ENCODE assay signal across 5 worm cellular contexts in genomic region chrIV:12600941-12601340, ce11.
A peak's percentile ranks its signal among the peaks of the same experiment; 100 is the strongest.
TF ChIP-seq lines count a peak whose summit lies in the region.

No protein-coding gene starts in this region.

TF ChIP-seq in whole organism, L1 larva, 84 proteins besides CTCF, POLR2A, EP300 and RAD21:
- TF ChIP-seq elt-2 (tag; optimal IDR thresholded peaks at IDR 0.05; lab: Kevin White, UChicago) (peak; percentile 55), lin-35 (GFP tag; optimal IDR thresholded peaks at IDR 0.05; lab: Kevin White, UChicago) (peak in 1 of 2 experiments; percentile 24), efl-1 (optimal IDR thresholded peaks at IDR 0.05; lab: Kevin White, UChicago) (no peak), efl-1 (GFP tag; optimal IDR thresholded peaks at IDR 0.05 in 1 of 2; lab: Kevin White, UChicago) (no peak), snpc-4 (tag; optimal IDR thresholded peaks at IDR 0.05; lab: Kevin White, UChicago) (no peak), hlh-17 (GFP tag; optimal IDR thresholded peaks at IDR 0.05; lab: Kevin White, UChicago; ENCODE audit: borderline replicate concordance) (no peak), egl-27 (tag; optimal IDR thresholded peaks at IDR 0.05; lab: Kevin White, UChicago) (no peak), nhr-20 (tag; optimal IDR thresholded peaks at IDR 0.05; lab: Kevin White, UChicago) (peak; percentile 7), pqm-1 (tag; optimal IDR thresholded peaks at IDR 0.05; lab: Kevin White, UChicago) (peak; percentile 10), snu-23 (GFP tag; optimal IDR thresholded peaks at IDR 0.05; lab: Kevin White, UChicago) (no peak), pax-3 (tag; optimal IDR thresholded peaks at IDR 0.05; lab: Kevin White, UChicago) (no peak), ceh-90 (tag; optimal IDR thresholded peaks at IDR 0.05; lab: Kevin White, UChicago) (no peak), fkh-10 (GFP tag; optimal IDR thresholded peaks at IDR 0.05; lab: Kevin White, UChicago) (no peak)
TF ChIP-seq in whole organism, L1 larva: peak in this region for 4.

TF ChIP-seq in whole organism, L2 larva, 48 proteins besides CTCF, POLR2A, EP300 and RAD21:
- no peak for TF ChIP-seq nhr-6 (tag; optimal IDR thresholded peaks at IDR 0.05; lab: Kevin White, UChicago)
- TF ChIP-seq ztf-4 (tag; optimal IDR thresholded peaks at IDR 0.05; lab: Kevin White, UChicago), result no peak
- TF ChIP-seq lin-13 (GFP tag; optimal IDR thresholded peaks at IDR 0.05; lab: Kevin White, UChicago), result no peak
- TF ChIP-seq nhr-77 (tag; optimal IDR thresholded peaks at IDR 0.05; lab: Kevin White, UChicago), result no peak
- peak; percentile 85 for TF ChIP-seq fos-1 (tag; optimal IDR thresholded peaks at IDR 0.05; lab: Kevin White, UChicago)
- TF ChIP-seq snpc-4 (tag; optimal IDR thresholded peaks at IDR 0.05; lab: Kevin White, UChicago), result no peak
- peak; percentile 25 for TF ChIP-seq crh-2 (tag; optimal IDR thresholded peaks at IDR 0.05; lab: Kevin White, UChicago)
- peak; percentile 44 for TF ChIP-seq sma-9 (GFP tag; optimal IDR thresholded peaks at IDR 0.05; lab: Kevin White, UChicago)
- no peak for TF ChIP-seq sma-9 (tag; optimal IDR thresholded peaks at IDR 0.05; lab: Kevin White, UChicago)

TF ChIP-seq in whole organism, L3 larva, 47 proteins besides CTCF, POLR2A, EP300 and RAD21:
- TF ChIP-seq jun-1 (tag; optimal IDR thresholded peaks at IDR 0.05; lab: Kevin White, UChicago), result peak; percentile 18
- no peak for TF ChIP-seq fkh-2 (tag; optimal IDR thresholded peaks at IDR 0.05; lab: Kevin White, UChicago)
- TF ChIP-seq pqm-1 (tag; optimal IDR thresholded peaks at IDR 0.05; lab: Kevin White, UChicago), result peak; percentile 94
- TF ChIP-seq elt-2 (tag; optimal IDR thresholded peaks at IDR 0.05; lab: Kevin White, UChicago), result peak; percentile 94

TF ChIP-seq in whole organism, L4 larva, 104 proteins besides CTCF, POLR2A, EP300 and RAD21 (continues in another document):
- TF ChIP-seq hlh-30 (tag; optimal IDR thresholded peaks at IDR 0.05; lab: Kevin White, UChicago; ENCODE audit: insufficient read depth) (peak; percentile 18), tra-1 (GFP tag; IDR thresholded peaks at IDR 0.05; lab: Robert Waterston, UW) (peak; percentile 64; the same call in 1 of the 2 replicates), tag-97 (GFP tag; IDR thresholded peaks at IDR 0.05; lab: Robert Waterston, UW) (no peak), mep-1 (tag; optimal IDR thresholded peaks at IDR 0.05; lab: Kevin White, UChicago) (peak; percentile 41), spr-3 (GFP tag; optimal IDR thresholded peaks at IDR 0.05; lab: Kevin White, UChicago) (no peak), zfp-3 (GFP tag; conservative IDR thresholded peaks at IDR 0.05; lab: Robert Waterston, UW) (no peak), daf-8 (GFP tag; IDR thresholded peaks at IDR 0.05; lab: Robert Waterston, UW) (no peak), pha-4 (GFP tag; IDR thresholded peaks at IDR 0.05; lab: Robert Waterston, UW) (peak; percentile 30; the same call in 1 of the 2 replicates), pha-4 (tag; optimal IDR thresholded peaks at IDR 0.05; lab: Kevin White, UChicago) (no peak), ceh-32 (tag; optimal IDR thresholded peaks at IDR 0.05; lab: Kevin White, UChicago; ENCODE audit: poor library complexity) (no peak), T26A8.4 (GFP tag; IDR thresholded peaks at IDR 0.05; lab: Robert Waterston, UW) (peak; percentile 38; the same call in 1 of the 2 replicates), ctbp-1 (GFP tag; IDR thresholded peaks at IDR 0.05; lab: Robert Waterston, UW) (no peak), mdl-1 (tag; optimal IDR thresholded peaks at IDR 0.05; lab: Kevin White, UChicago) (peak in 1 of 2 experiments; percentile 7), zfp-2 (tag; optimal IDR thresholded peaks at IDR 0.05; lab: Kevin White, UChicago) (no peak), ceh-28 (tag; optimal IDR thresholded peaks at IDR 0.05; lab: Kevin White, UChicago) (no peak), saeg-2 (GFP tag; IDR thresholded peaks at IDR 0.05; lab: Robert Waterston, UW) (peak; percentile 69; the same call in 1 of the 2 replicates), dpl-1 (GFP tag; optimal IDR thresholded peaks at IDR 0.05; lab: Kevin White, UChicago) (no peak), ceh-44 (GFP tag; IDR thresholded peaks at IDR 0.05; lab: Robert Waterston, UW) (no peak), nhr-10 (tag; optimal IDR thresholded peaks at IDR 0.05; lab: Kevin White, UChicago) (peak; percentile 40), lin-1 (GFP tag; IDR thresholded peaks at IDR 0.05; lab: Robert Waterston, UW) (peak; percentile 62; the same call in 1 of the 2 replicates), daf-19 (GFP tag; conservative IDR thresholded peaks at IDR 0.05; lab: Robert Waterston, UW) (no peak), pqm-1 (tag; optimal IDR thresholded peaks at IDR 0.05; lab: Kevin White, UChicago) (peak; percentile 95), nhr-102 (tag; optimal IDR thresholded peaks at IDR 0.05; lab: Kevin White, UChicago) (peak; percentile 98), ceh-20 (GFP tag; IDR thresholded peaks at IDR 0.05; lab: Robert Waterston, UW) (peak; percentile 48; the same call in 1 of the 2 replicates), vab-7 (GFP tag; IDR thresholded peaks at IDR 0.05; lab: Robert Waterston, UW) (no peak), zag-1 (tag; optimal IDR thresholded peaks at IDR 0.05; lab: Kevin White, UChicago) (no peak), T20F7.1 (GFP tag; optimal IDR thresholded peaks at IDR 0.05; lab: Kevin White, UChicago) (peak; percentile 53), dve-1 (tag; optimal IDR thresholded peaks at IDR 0.05; lab: Kevin White, UChicago; ENCODE audit: insufficient read depth) (peak; percentile 89), nhr-41 (GFP tag; IDR thresholded peaks at IDR 0.05; lab: Robert Waterston, UW) (0 out of 2 replicates have a peak, but pooled peaks have one; percentile 26), aly-2 (tag; optimal IDR thresholded peaks at IDR 0.05; lab: Kevin White, UChicago) (no peak), snpc-1.2 (GFP tag; IDR thresholded peaks at IDR 0.05; lab: Robert Waterston, UW) (no peak), nhr-77 (tag; optimal IDR thresholded peaks at IDR 0.05; lab: Kevin White, UChicago) (peak; percentile 72), F49E8.2 (tag; optimal IDR thresholded peaks at IDR 0.05; lab: Kevin White, UChicago; ENCODE audit: borderline replicate concordance) (no peak)

TF ChIP-seq in whole organism, young adult, 124 proteins besides CTCF, POLR2A, EP300 and RAD21:
- TF ChIP-seq tlf-1 (GFP tag; optimal IDR thresholded peaks at IDR 0.05; lab: Kevin White, UChicago) (peak; percentile 19), hmg-1.2 (GFP tag; IDR thresholded peaks at IDR 0.05; lab: Robert Waterston, UW) (no peak), let-607 (tag; optimal IDR thresholded peaks at IDR 0.05; lab: Kevin White, UChicago) (peak; percentile 23 to 78), B0336.3 (GFP tag; IDR thresholded peaks at IDR 0.05; lab: Robert Waterston, UW) (peak; percentile 63), dox-1 (GFP tag; IDR thresholded peaks at IDR 0.05; lab: Robert Waterston, UW) (peak; percentile 72), egl-44 (GFP tag; IDR thresholded peaks at IDR 0.05; lab: Robert Waterston, UW) (peak; percentile 88), madf-10 (tag; optimal IDR thresholded peaks at IDR 0.05; lab: Kevin White, UChicago) (peak; percentile 46), ztf-22 (GFP tag; optimal IDR thresholded peaks at IDR 0.05; lab: Kevin White, UChicago) (peak; percentile 81), tbp1 (GFP tag; optimal IDR thresholded peaks at IDR 0.05; lab: Kevin White, UChicago) (peak; percentile 50), atf-7 (tag; optimal IDR thresholded peaks at IDR 0.05; lab: Kevin White, UChicago) (peak; percentile 90), B0035.1 (tag; optimal IDR thresholded peaks at IDR 0.05; lab: Kevin White, UChicago) (no peak), nfya-2 (GFP tag; IDR thresholded peaks at IDR 0.05; lab: Robert Waterston, UW) (no peak), ceh-27 (GFP tag; optimal IDR thresholded peaks at IDR 0.05; lab: Kevin White, UChicago) (no peak), fkh-3 (tag; optimal IDR thresholded peaks at IDR 0.05; lab: Kevin White, UChicago) (no peak), attf-5 (GFP tag; optimal IDR thresholded peaks at IDR 0.05; lab: Kevin White, UChicago) (peak; percentile 33), nhr-80 (tag; optimal IDR thresholded peaks at IDR 0.05; lab: Kevin White, UChicago) (peak; percentile 100), Y95B8A.8 (GFP tag; IDR thresholded peaks at IDR 0.05; lab: Robert Waterston, UW) (no peak), nhr-90 (tag; optimal IDR thresholded peaks at IDR 0.05; lab: Kevin White, UChicago) (peak; percentile 30), cebp-1 (GFP tag; IDR thresholded peaks at IDR 0.05; lab: Robert Waterston, UW) (peak; percentile 89), cebp-1 (tag; optimal IDR thresholded peaks at IDR 0.05; lab: Kevin White, UChicago) (peak; percentile 92), lin-40 (tag; optimal IDR thresholded peaks at IDR 0.05; lab: Kevin White, UChicago) (peak; percentile 45), pha-4 (tag; optimal IDR thresholded peaks at IDR 0.05; lab: Kevin White, UChicago) (peak; percentile 24), ekl-4 (GFP tag; IDR thresholded peaks at IDR 0.05; lab: Robert Waterston, UW) (no peak), mcd-1 (GFP tag; IDR thresholded peaks at IDR 0.05; lab: Robert Waterston, UW) (no peak), ets-4 (GFP tag; optimal IDR thresholded peaks at IDR 0.05; lab: Kevin White, UChicago) (peak; percentile 47), D2030.7 (GFP tag; IDR thresholded peaks at IDR 0.05; lab: Robert Waterston, UW) (no peak)
TF ChIP-seq in whole organism, young adult: peak in this region for 16.
